Worm (Caenorhabditis elegans) whole organism, L2 larva: ENCODE results near the gene ZC487.1.

Experiments
- C34F6.9 ChIP-seq: fragments of 150-350 bp; optimal IDR thresholded peaks from 2 replicates; lab custom pipeline; 2014; ENCODE audit warnings: missing biosample characterization, missing genetic modification characterization
- F13H6.1 ChIP-seq: sonication (generic microtip); optimal IDR thresholded peaks from 2 replicates; lab custom pipeline; 2016; ENCODE audit warnings: missing genetic modification characterization, missing compliant biosample characterization
- Y55F3AM.14 ChIP-seq: fragments of 200-800 bp; sonication (Bioruptor generic); optimal IDR thresholded peaks from 2 replicates; lab custom pipeline; 2018; ENCODE audit warnings: mild to moderate bottlenecking, missing genetic modification characterization, missing compliant biosample characterization
- ZK546.5 ChIP-seq: sonication (generic microtip); optimal IDR thresholded peaks from 2 replicates; lab custom pipeline; 2017; ENCODE audit warnings: missing biosample characterization, missing genetic modification characterization
- alr-1 ChIP-seq: fragments of 150-350 bp; optimal IDR thresholded peaks from 2 replicates; lab custom pipeline; 2014; ENCODE audit warnings: missing biosample characterization, missing genetic modification characterization
- ama-1 ChIP-seq: fragments of 150-350 bp; optimal IDR thresholded peaks from 2 replicates; lab custom pipeline; 2018; ENCODE audit warnings: inconsistent platforms
- blmp-1 ChIP-seq: sonication (generic microtip); optimal IDR thresholded peaks from 2 replicates; lab custom pipeline; 2017; ENCODE audit warnings: missing genetic modification characterization, mild to moderate bottlenecking, missing compliant biosample characterization, antibody characterized with exemption, moderate library complexity; ENCODE audit not compliant: insufficient read depth
- ceh-16 ChIP-seq: fragments of 150-350 bp; optimal IDR thresholded peaks from 2 replicates; lab custom pipeline; 2014; ENCODE audit warnings: missing biosample characterization, missing genetic modification characterization
- ceh-82 ChIP-seq: fragments of 150-350 bp; optimal IDR thresholded peaks from 2 replicates; lab custom pipeline; 2014; ENCODE audit warnings: missing biosample characterization, missing genetic modification characterization
- crh-2 ChIP-seq: sonication (generic microtip); optimal IDR thresholded peaks from 2 replicates; lab custom pipeline; 2017; ENCODE audit warnings: missing biosample characterization, missing genetic modification characterization
- egl-27 ChIP-seq: sonication (generic microtip); optimal IDR thresholded peaks from 3 replicates; lab custom pipeline; 2017; ENCODE audit warnings: missing biosample characterization, missing genetic modification reagents, missing genetic modification characterization
- elt-1 ChIP-seq: fragments of 150-350 bp; optimal IDR thresholded peaks from 2 replicates; lab custom pipeline; 2014; ENCODE audit warnings: missing biosample characterization, missing genetic modification characterization
- gmeb-1 ChIP-seq: fragments of 150-350 bp; optimal IDR thresholded peaks from 2 replicates; lab custom pipeline; 2014; ENCODE audit warnings: missing biosample characterization, missing genetic modification characterization
- lin-11 ChIP-seq: fragments of 150-350 bp; sonication (generic microtip); optimal IDR thresholded peaks from 2 replicates; lab custom pipeline; 2014; ENCODE audit warnings: missing biosample characterization, missing genetic modification characterization, inconsistent platforms, mixed read lengths
- lin-13 ChIP-seq: fragments of 150-350 bp; optimal IDR thresholded peaks from 2 replicates; lab custom pipeline; 2014; ENCODE audit warnings: missing biosample characterization, missing genetic modification reagents, missing genetic modification characterization
- lin-39 ChIP-seq: fragments of 150-350 bp; optimal IDR thresholded peaks from 2 replicates; lab custom pipeline; 2014; ENCODE audit warnings: missing biosample characterization, missing genetic modification reagents, missing genetic modification characterization
- mab-5 ChIP-seq: fragments of 150-350 bp; optimal IDR thresholded peaks from 2 replicates; lab custom pipeline; 2014; ENCODE audit warnings: missing biosample characterization, missing genetic modification characterization
- mbf-1 ChIP-seq: sonication (generic microtip); optimal IDR thresholded peaks from 2 replicates; lab custom pipeline; 2017; ENCODE audit warnings: missing biosample characterization, missing genetic modification characterization
- mdl-1 ChIP-seq, 2 experiments: fragments of 150-350 bp in 1 of 2; sonication (generic microtip) in 1 of 2; optimal IDR thresholded peaks; 2 replicates each; lab custom pipeline; 2017; ENCODE audit warnings: missing biosample characterization in 2 of 2, missing genetic modification characterization in 2 of 2
- nhr-10 ChIP-seq: sonication (generic microtip); optimal IDR thresholded peaks from 2 replicates; lab custom pipeline; 2017; ENCODE audit warnings: missing biosample characterization, missing genetic modification characterization
- nhr-11 ChIP-seq: fragments of 150-350 bp; optimal IDR thresholded peaks from 2 replicates; lab custom pipeline; 2014; ENCODE audit warnings: missing biosample characterization, missing genetic modification characterization
- nhr-12 ChIP-seq: fragments of 150-350 bp; optimal IDR thresholded peaks from 2 replicates; lab custom pipeline; 2014; ENCODE audit warnings: missing biosample characterization, missing genetic modification characterization
- nhr-129 ChIP-seq: fragments of 150-350 bp; optimal IDR thresholded peaks from 2 replicates; lab custom pipeline; 2014; ENCODE audit warnings: missing biosample characterization, missing genetic modification characterization
- nhr-23 ChIP-seq: fragments of 150-350 bp; optimal IDR thresholded peaks from 2 replicates; lab custom pipeline; 2014; ENCODE audit warnings: missing biosample characterization, missing genetic modification reagents, missing genetic modification characterization
- nhr-237 ChIP-seq: fragments of 150-350 bp; optimal IDR thresholded peaks from 2 replicates; lab custom pipeline; 2014; ENCODE audit warnings: missing biosample characterization, missing genetic modification characterization
- nhr-25 ChIP-seq: fragments of 150-350 bp; sonication (generic microtip); optimal IDR thresholded peaks from 3 replicates; lab custom pipeline; 2014; ENCODE audit warnings: missing biosample characterization, missing genetic modification characterization
- nhr-6 ChIP-seq: fragments of 150-350 bp; optimal IDR thresholded peaks from 2 replicates; lab custom pipeline; 2014; ENCODE audit warnings: missing biosample characterization, missing genetic modification characterization
- sem-4 ChIP-seq: fragments of 150-350 bp; optimal IDR thresholded peaks from 2 replicates; lab custom pipeline; 2014; ENCODE audit warnings: missing biosample characterization, missing genetic modification reagents, missing genetic modification characterization
- skn-1 ChIP-seq: sonication (generic microtip); optimal IDR thresholded peaks from 2 replicates; lab custom pipeline; 2017; ENCODE audit warnings: missing biosample characterization, missing genetic modification characterization
- sma-3 ChIP-seq: sonication (generic microtip); optimal IDR thresholded peaks from 2 replicates; lab custom pipeline; 2016; ENCODE audit warnings: missing genetic modification reagents, missing genetic modification characterization, missing compliant biosample characterization
- sma-9 ChIP-seq, 2 experiments: fragments of 150-350 bp in 1 of 2; sonication (generic microtip) in 1 of 2; optimal IDR thresholded peaks; 2 replicates each; lab custom pipeline; 2014 to 2016; ENCODE audit warnings: missing genetic modification characterization in 2 of 2, mild to moderate bottlenecking in 1 of 2, missing biosample characterization in 1 of 2, missing compliant biosample characterization in 1 of 2, missing genetic modification reagents in 1 of 2, moderate library complexity in 1 of 2
- snpc-4 ChIP-seq: fragments of 150-350 bp; optimal IDR thresholded peaks from 2 replicates; lab custom pipeline; 2014; ENCODE audit warnings: missing biosample characterization, missing genetic modification characterization
- unc-62 ChIP-seq: fragments of 150-350 bp; optimal IDR thresholded peaks from 2 replicates; lab custom pipeline; 2014; ENCODE audit warnings: missing biosample characterization, missing genetic modification reagents, missing genetic modification characterization
- zag-1 ChIP-seq: fragments of 150-350 bp; optimal IDR thresholded peaks from 2 replicates; lab custom pipeline; 2014; ENCODE audit warnings: missing biosample characterization, missing genetic modification characterization
- ztf-1 ChIP-seq: fragments of 200-800 bp; sonication (Bioruptor generic); conservative IDR thresholded peaks from 2 replicates; pipeline ENCODE4 v1.3.6; 2022; ENCODE audit warnings: missing genetic modification characterization, missing compliant biosample characterization
- ztf-11 ChIP-seq: sonication (generic microtip); optimal IDR thresholded peaks from 2 replicates; lab custom pipeline; 2017; ENCODE audit warnings: missing biosample characterization, missing genetic modification characterization
- ztf-4 ChIP-seq: fragments of 150-350 bp; optimal IDR thresholded peaks from 2 replicates; lab custom pipeline; 2014; ENCODE audit warnings: missing biosample characterization, missing genetic modification characterization

The ZC487.1 gene

ce11 chrV:6764972-6765371 is 37.6 kb downstream of the ZC487.1 start, which contains the start of gene bbs-8:
TSS of gene bbs-8 (minus strand) at chrV:6765072.
- TF ChIP-seq skn-1 (tag; lab: Kevin White, UChicago): no peak
- TF ChIP-seq ZK546.5: no peak
- TF ChIP-seq mab-5: no peak
- no peak for TF ChIP-seq sem-4 (tag; lab: Kevin White, UChicago)
- TF ChIP-seq ceh-82: no peak
- TF ChIP-seq lin-39 (tag; lab: Kevin White, UChicago): no peak
- no peak for TF ChIP-seq ama-1 (lab: Kevin White, UChicago)
- no peak for TF ChIP-seq zag-1 (tag; lab: Kevin White, UChicago)
- TF ChIP-seq sma-3: no peak
- TF ChIP-seq egl-27 (tag; lab: Kevin White, UChicago): no peak
- no peak for TF ChIP-seq ceh-16 (tag; lab: Kevin White, UChicago)
- no peak for TF ChIP-seq unc-62
- no peak for TF ChIP-seq lin-11 (tag; lab: Kevin White, UChicago)
- no peak for TF ChIP-seq blmp-1
- TF ChIP-seq nhr-25: no peak
- TF ChIP-seq elt-1 (tag; lab: Kevin White, UChicago): no peak
- TF ChIP-seq ztf-1 (GFP tag; lab: Robert Waterston, UW): no peak

ce11 chrV:6767576-6767975 is 40.3 kb downstream of the ZC487.1 start:
- TF ChIP-seq zag-1 (tag; lab: Kevin White, UChicago): no peak
- no peak for TF ChIP-seq crh-2 (tag; lab: Kevin White, UChicago)
- TF ChIP-seq mbf-1 (tag; lab: Kevin White, UChicago): no peak
- no peak for TF ChIP-seq nhr-23
- TF ChIP-seq skn-1 (tag; lab: Kevin White, UChicago): no peak
- no peak for TF ChIP-seq nhr-6
- TF ChIP-seq snpc-4 (tag; lab: Kevin White, UChicago): no peak
- no peak for TF ChIP-seq gmeb-1
- TF ChIP-seq nhr-25: no peak
- TF ChIP-seq mdl-1 (tag; optimal IDR thresholded peaks at IDR 0.05; lab: Kevin White, UChicago): no peak
- TF ChIP-seq Y55F3AM.14 (GFP tag; lab: Kevin White, UChicago): no peak

- TF ChIP-seq blmp-1: no peak
- TF ChIP-seq ZK546.5: no peak
- peak; percentile 62 for TF ChIP-seq nhr-129 (tag; lab: Kevin White, UChicago)
- TF ChIP-seq sma-9 (GFP tag; optimal IDR thresholded peaks at IDR 0.05; lab: Kevin White, UChicago): peak; percentile 3
- no peak for TF ChIP-seq sma-9 (tag; optimal IDR thresholded peaks at IDR 0.05; lab: Kevin White, UChicago)
- TF ChIP-seq ztf-11: no peak
- TF ChIP-seq zag-1 (tag; lab: Kevin White, UChicago): no peak
- no peak for TF ChIP-seq ztf-4 (tag; lab: Kevin White, UChicago)
- peak; percentile 63 for TF ChIP-seq F13H6.1 (tag; lab: Kevin White, UChicago)
- no peak for TF ChIP-seq alr-1 (tag; lab: Kevin White, UChicago)
- TF ChIP-seq nhr-6: no peak
- TF ChIP-seq gmeb-1: no peak
- TF ChIP-seq, all 48 proteins: peak for 3
Observed at ce11 chrV:6768452-6768929, 41.2 kb downstream of the ZC487.1 start, which contains the start of the genes T25F10.1 and clik-1. TSS of gene T25F10.1 (plus strand) at chrV:6768502. TSS of gene clik-1 (minus strand) at chrV:6768732.

ce11 chrV:6769440-6769839 is 42.1 kb downstream of the ZC487.1 start:
- no peak for TF ChIP-seq Y55F3AM.14 (GFP tag; lab: Kevin White, UChicago)
- TF ChIP-seq nhr-12 (tag; lab: Kevin White, UChicago): no peak
- TF ChIP-seq nhr-237 (tag; lab: Kevin White, UChicago): no peak
- no peak for TF ChIP-seq ama-1 (lab: Kevin White, UChicago)
- TF ChIP-seq mbf-1 (tag; lab: Kevin White, UChicago): no peak
- TF ChIP-seq skn-1 (tag; lab: Kevin White, UChicago): no peak
- TF ChIP-seq elt-1 (tag; lab: Kevin White, UChicago): no peak
- TF ChIP-seq gmeb-1: no peak
- no peak for TF ChIP-seq ceh-82
- TF ChIP-seq mab-5: no peak
- no peak for TF ChIP-seq nhr-11 (tag; lab: Kevin White, UChicago)
- TF ChIP-seq, all 48 proteins: peak for 0

- TF ChIP-seq C34F6.9 (tag; lab: Kevin White, UChicago) (no peak), lin-13 (GFP tag; lab: Kevin White, UChicago) (no peak), nhr-12 (tag; lab: Kevin White, UChicago) (no peak), ceh-82 (no peak), nhr-10 (tag; lab: Kevin White, UChicago) (no peak), ztf-1 (GFP tag; lab: Robert Waterston, UW) (no peak), snpc-4 (tag; lab: Kevin White, UChicago) (no peak), ama-1 (lab: Kevin White, UChicago) (no peak), sem-4 (tag; lab: Kevin White, UChicago) (no peak), skn-1 (tag; lab: Kevin White, UChicago) (no peak), mdl-1 (tag; optimal IDR thresholded peaks at IDR 0.05; lab: Kevin White, UChicago) (no peak)
Observed at ce11 chrV:6771645-6772044, 44.3 kb downstream of the ZC487.1 start, which contains the start of gene srh-30. TSS of gene srh-30 (minus strand) at chrV:6771745.
